Worm (Caenorhabditis elegans) whole organism, L4 larva: Measurements from ENCODE around the gene dnpp-1.

Experiments
- D1046.2 ChIP-seq: fragments of 200-800 bp; sonication (Bioruptor generic); IDR thresholded peaks from 2 replicates; pipeline ENCODE4 v1.3.6; 2022; ENCODE audit warnings: missing genetic modification characterization, missing compliant biosample characterization
- F10B5.3 ChIP-seq: sonication (generic microtip); optimal IDR thresholded peaks from 2 replicates; lab custom pipeline; 2016; ENCODE audit warnings: mild to moderate bottlenecking, missing genetic modification characterization, missing compliant biosample characterization
- F37D6.2 ChIP-seq: sonication (generic microtip); optimal IDR thresholded peaks from 2 replicates; lab custom pipeline; 2016; ENCODE audit warnings: mild to moderate bottlenecking, missing genetic modification characterization, missing compliant biosample characterization
- T20F7.1 ChIP-seq: fragments of 200-800 bp; sonication (Bioruptor generic); optimal IDR thresholded peaks from 2 replicates; lab custom pipeline; 2018; ENCODE audit warnings: mild to moderate bottlenecking, missing genetic modification characterization, missing compliant biosample characterization
- T26A8.4 ChIP-seq: fragments of 200-800 bp; sonication (Bioruptor generic); IDR thresholded peaks from 2 replicates; pipeline ENCODE4 v1.3.6; 2022; ENCODE audit warnings: missing genetic modification characterization, missing compliant biosample characterization
- Y105C5A.15 ChIP-seq: fragments of 200-800 bp; sonication (Bioruptor generic); IDR thresholded peaks from 2 replicates; pipeline ENCODE4 v1.3.6; 2022; ENCODE audit warnings: missing genetic modification characterization, missing compliant biosample characterization
- Y48G9A.11 ChIP-seq: fragments of 200-800 bp; sonication (Bioruptor generic); IDR thresholded peaks from 2 replicates; pipeline ENCODE4 v1.3.6; 2022; ENCODE audit warnings: missing genetic modification reagents, missing genetic modification characterization, missing compliant biosample characterization
- Y5F2A.4 ChIP-seq: fragments of 200-800 bp; sonication (Bioruptor generic); optimal IDR thresholded peaks from 2 replicates; lab custom pipeline; 2018; ENCODE audit warnings: mild to moderate bottlenecking, missing genetic modification characterization, missing compliant biosample characterization
- Y75B8A.6 ChIP-seq: fragments of 200-800 bp; sonication (Bioruptor generic); IDR thresholded peaks from 2 replicates; pipeline ENCODE4 v1.3.6; 2022; ENCODE audit warnings: missing genetic modification reagents, missing genetic modification characterization, missing compliant biosample characterization
- ZK337.2 ChIP-seq: fragments of 200-800 bp; sonication (Bioruptor generic); IDR thresholded peaks from 2 replicates; pipeline ENCODE4 v1.3.6; 2022; ENCODE audit warnings: missing genetic modification reagents, missing genetic modification characterization, missing compliant biosample characterization
- ZK546.5 ChIP-seq, 2 experiments: sonication (generic microtip); optimal IDR thresholded peaks; 2 replicates each; lab custom pipeline; 2017; ENCODE audit warnings: missing biosample characterization in 2 of 2, missing genetic modification characterization in 2 of 2
- aha-1 ChIP-seq: fragments of 150-350 bp; peaks from one replicate; lab custom pipeline; 2014; ENCODE audit warnings: missing biosample characterization, missing genetic modification characterization
- aly-2 ChIP-seq: sonication (generic microtip); optimal IDR thresholded peaks from 2 replicates; lab custom pipeline; 2018; ENCODE audit warnings: missing biosample characterization, missing genetic modification characterization
- attf-4 ChIP-seq: sonication (generic microtip); optimal IDR thresholded peaks from 3 replicates; lab custom pipeline; 2017; ENCODE audit warnings: missing biosample characterization, missing genetic modification characterization
- ceh-28 ChIP-seq: fragments of 150-350 bp; optimal IDR thresholded peaks from 2 replicates; lab custom pipeline; 2014; ENCODE audit warnings: missing biosample characterization, missing genetic modification reagents, missing genetic modification characterization
- ceh-32 ChIP-seq: sonication (generic microtip); optimal IDR thresholded peaks from 2 replicates; lab custom pipeline; 2016; ENCODE audit warnings: mild to moderate bottlenecking, missing genetic modification characterization, missing compliant biosample characterization; ENCODE audit not compliant: poor library complexity
- ceh-82 ChIP-seq: sonication (generic microtip); optimal IDR thresholded peaks from 2 replicates; lab custom pipeline; 2017; ENCODE audit warnings: missing biosample characterization, missing genetic modification characterization
- daf-16 ChIP-seq, 3 experiments: sonication (generic microtip); optimal IDR thresholded peaks; 2 replicates each; lab custom pipeline; 2016 to 2017; ENCODE audit warnings: missing genetic modification characterization in 3 of 3, missing genetic modification reagents in 3 of 3, mild to moderate bottlenecking in 2 of 3, missing compliant biosample characterization in 2 of 3, missing biosample characterization in 1 of 3, moderate library complexity in 1 of 3
- dpl-1 ChIP-seq: fragments of 150-350 bp; optimal IDR thresholded peaks from 2 replicates; lab custom pipeline; 2014; ENCODE audit warnings: missing biosample characterization, missing genetic modification reagents, missing genetic modification characterization
- egl-27 ChIP-seq: sonication (generic microtip); optimal IDR thresholded peaks from 3 replicates; lab custom pipeline; 2017; ENCODE audit warnings: missing biosample characterization, missing genetic modification reagents, missing genetic modification characterization
- egl-43 ChIP-seq: fragments of 200-800 bp; sonication (Bioruptor generic); IDR thresholded peaks from 2 replicates; pipeline ENCODE4 v1.3.6; 2022; ENCODE audit warnings: missing genetic modification reagents, missing genetic modification characterization, missing compliant biosample characterization
- fkh-10 ChIP-seq: fragments of 150-350 bp; optimal IDR thresholded peaks from 2 replicates; lab custom pipeline; 2014; ENCODE audit warnings: missing biosample characterization, missing genetic modification reagents, missing genetic modification characterization
- fos-1 ChIP-seq: fragments of 150-350 bp; optimal IDR thresholded peaks from 2 replicates; lab custom pipeline; 2014; ENCODE audit warnings: missing biosample characterization, missing genetic modification characterization
- hlh-30 ChIP-seq: sonication (generic microtip); optimal IDR thresholded peaks from 2 replicates; lab custom pipeline; 2017; ENCODE audit warnings: antibody characterized with exemption, mild to moderate bottlenecking, missing genetic modification characterization, missing compliant biosample characterization; ENCODE audit not compliant: insufficient read depth
- lin-13 ChIP-seq: fragments of 150-350 bp; optimal IDR thresholded peaks from 2 replicates; lab custom pipeline; 2014; ENCODE audit warnings: missing biosample characterization, missing genetic modification reagents, missing genetic modification characterization
- lin-39 ChIP-seq: fragments of 150-350 bp; optimal IDR thresholded peaks from 2 replicates; lab custom pipeline; 2014; ENCODE audit warnings: missing biosample characterization, missing genetic modification reagents, missing genetic modification characterization
- lsy-2 ChIP-seq, 2 experiments: fragments of 150-350 bp in 1 of 2; sonication (generic microtip) in 1 of 2; optimal IDR thresholded peaks; 2 replicates each; lab custom pipeline; 2014 to 2017; ENCODE audit warnings: missing biosample characterization in 2 of 2, missing genetic modification characterization in 2 of 2
- madf-5 ChIP-seq, 2 experiments: fragments of 200-800 bp; sonication (Bioruptor generic); IDR thresholded peaks; 2 replicates each; pipeline ENCODE4 v1.3.6; 2022; ENCODE audit warnings: missing compliant biosample characterization in 2 of 2, missing genetic modification characterization in 2 of 2
- madf-9 ChIP-seq: fragments of 200-800 bp; sonication (Bioruptor generic); conservative IDR thresholded peaks from 2 replicates; pipeline ENCODE4 v1.3.6; 2022; ENCODE audit warnings: missing genetic modification reagents, missing genetic modification characterization, missing compliant biosample characterization
- mdl-1 ChIP-seq, 2 experiments: fragments of 150-350 bp in 1 of 2; sonication (generic microtip) in 1 of 2; optimal IDR thresholded peaks; 2 replicates each; lab custom pipeline; 2014 to 2017; ENCODE audit warnings: missing biosample characterization in 2 of 2, missing genetic modification characterization in 2 of 2
- mep-1 ChIP-seq: fragments of 150-350 bp; sonication (generic microtip); optimal IDR thresholded peaks from 3 replicates; lab custom pipeline; 2014; ENCODE audit warnings: missing biosample characterization, missing genetic modification characterization
- mxl-2 ChIP-seq: fragments of 200-800 bp; sonication (Bioruptor generic); conservative IDR thresholded peaks from 2 replicates; pipeline ENCODE4 v1.3.6; 2022; ENCODE audit warnings: missing genetic modification reagents, missing genetic modification characterization, missing compliant biosample characterization
- nhr-102 ChIP-seq: sonication (generic microtip); optimal IDR thresholded peaks from 2 replicates; lab custom pipeline; 2016; ENCODE audit warnings: mild to moderate bottlenecking, missing genetic modification characterization, moderate library complexity, missing compliant biosample characterization
- nhr-11 ChIP-seq: fragments of 150-350 bp; optimal IDR thresholded peaks from 2 replicates; lab custom pipeline; 2014; ENCODE audit warnings: missing biosample characterization, missing genetic modification characterization
- nhr-6 ChIP-seq: fragments of 150-350 bp; optimal IDR thresholded peaks from 2 replicates; lab custom pipeline; 2014; ENCODE audit warnings: missing biosample characterization, missing genetic modification characterization
- php-3 ChIP-seq: fragments of 200-800 bp; sonication (Bioruptor generic); IDR thresholded peaks from 2 replicates; pipeline ENCODE4 v1.3.6; 2022; ENCODE audit warnings: missing genetic modification reagents, missing genetic modification characterization, missing compliant biosample characterization
- pqm-1 ChIP-seq: sonication (generic microtip); optimal IDR thresholded peaks from 2 replicates; lab custom pipeline; 2017; ENCODE audit warnings: missing biosample characterization, missing genetic modification characterization
- set-16 ChIP-seq: fragments of 200-800 bp; sonication (Bioruptor generic); IDR thresholded peaks from 2 replicates; pipeline ENCODE4 v1.3.6; 2022; ENCODE audit warnings: missing genetic modification reagents, missing genetic modification characterization, missing compliant biosample characterization
- snpc-1.2 ChIP-seq: fragments of 200-800 bp; sonication (Bioruptor generic); IDR thresholded peaks from 2 replicates; pipeline ENCODE4 v1.3.6; 2022; ENCODE audit warnings: missing genetic modification reagents, missing genetic modification characterization, missing compliant biosample characterization
- snpc-4 ChIP-seq: fragments of 150-350 bp; optimal IDR thresholded peaks from 2 replicates; lab custom pipeline; 2014; ENCODE audit warnings: missing biosample characterization, missing genetic modification characterization
- tag-97 ChIP-seq: fragments of 200-800 bp; sonication (Bioruptor generic); IDR thresholded peaks from 2 replicates; pipeline ENCODE4 v1.3.6; 2022; ENCODE audit warnings: missing genetic modification characterization, missing compliant biosample characterization
- unc-62 ChIP-seq, 3 experiments: fragments of 150-350 bp in 1 of 3; sonication (generic microtip); optimal IDR thresholded peaks in 2 of 3; peaks in 1 of 3; 1 replicate in 1 of 3; 2 replicates in 2 of 3; lab custom pipeline; 2014 to 2017; ENCODE audit warnings: missing biosample characterization in 3 of 3, missing genetic modification characterization in 3 of 3, missing genetic modification reagents in 3 of 3, missing genotype in 1 of 3
- zag-1 ChIP-seq: fragments of 150-350 bp; optimal IDR thresholded peaks from 2 replicates; lab custom pipeline; 2014; ENCODE audit warnings: missing biosample characterization, missing genetic modification characterization
- zfp-2 ChIP-seq: sonication (generic microtip); optimal IDR thresholded peaks from 2 replicates; lab custom pipeline; 2016; ENCODE audit warnings: mild to moderate bottlenecking, missing genetic modification characterization, missing compliant biosample characterization
- zfp-3 ChIP-seq: fragments of 200-800 bp; sonication (Bioruptor generic); conservative IDR thresholded peaks from 2 replicates; pipeline ENCODE4 v1.3.6; 2022; ENCODE audit warnings: missing genetic modification reagents, missing genetic modification characterization, missing compliant biosample characterization
- zip-11 ChIP-seq: fragments of 200-800 bp; sonication (Bioruptor generic); IDR thresholded peaks from 2 replicates; pipeline ENCODE4 v1.3.6; 2022; ENCODE audit warnings: missing genetic modification characterization, missing compliant biosample characterization
- ztf-7 ChIP-seq: fragments of 150-350 bp; optimal IDR thresholded peaks from 2 replicates; lab custom pipeline; 2014; ENCODE audit warnings: missing biosample characterization, missing genetic modification characterization

Gene dnpp-1

DNA sequence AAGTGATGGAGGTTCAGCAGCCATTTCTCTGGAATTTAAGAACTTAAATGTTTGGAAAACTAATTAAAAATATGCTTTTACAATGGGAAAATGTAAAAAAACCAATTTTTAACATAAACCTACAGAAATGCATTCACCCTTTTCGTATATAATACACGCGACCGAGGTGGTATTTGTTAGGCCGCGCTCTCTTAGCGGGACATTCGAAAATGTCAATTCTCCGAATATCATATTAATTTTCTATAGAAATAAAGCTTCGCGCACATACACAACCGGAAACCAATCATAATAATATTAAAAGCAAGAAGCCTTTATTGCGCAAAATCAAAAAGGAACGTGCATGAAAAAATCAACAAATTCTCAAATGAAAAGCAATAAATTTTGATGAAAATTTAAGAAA is 10.4 kb downstream of the dnpp-1 start, which contains the start of gene ddx-23 (continued):
- TF ChIP-seq Y75B8A.6 (GFP tag; lab: Robert Waterston, UW), result no peak
- 0 out of 2 replicates have a peak, but pooled peaks have one; percentile 56 for TF ChIP-seq Y105C5A.15 (GFP tag; lab: Robert Waterston, UW)
- no peak for TF ChIP-seq ztf-7
- peak; percentile 22 for TF ChIP-seq Y5F2A.4 (GFP tag; lab: Kevin White, UChicago)
- peak; percentile 36 for TF ChIP-seq nhr-102
- TF ChIP-seq mep-1 (tag; lab: Kevin White, UChicago), result peak; percentile 42
- TF ChIP-seq unc-62 (GFP tag; optimal IDR thresholded peaks at IDR 0.05 in 1 of 2; lab: Kevin White, UChicago), result no peak
- no peak for TF ChIP-seq unc-62 (tag; optimal IDR thresholded peaks at IDR 0.05; lab: Kevin White, UChicago)
- TF ChIP-seq snpc-4 (tag; lab: Kevin White, UChicago), result no peak
- TF ChIP-seq nhr-11 (tag; lab: Kevin White, UChicago), result no peak

DNA sequence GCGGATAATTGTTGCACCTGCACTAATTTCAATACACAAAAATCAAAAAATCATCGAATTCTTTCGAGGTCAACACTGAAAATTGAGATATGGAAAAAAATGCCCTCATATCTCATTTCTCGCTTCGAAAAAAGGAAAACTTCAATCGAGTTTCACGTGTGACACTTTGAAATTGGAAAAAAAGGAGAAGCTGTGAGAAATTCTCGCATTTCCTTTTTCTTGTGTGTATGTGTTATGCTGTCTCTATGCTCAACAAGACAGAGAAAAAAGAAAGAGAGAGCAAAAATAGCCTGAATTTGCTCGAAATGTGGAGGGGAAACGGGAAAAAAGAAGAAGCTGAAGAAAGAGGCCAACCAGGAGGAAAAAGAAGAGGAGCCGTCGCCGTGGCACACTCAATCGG is 17.2 kb downstream of the dnpp-1 start:
- TF ChIP-seq madf-9 (GFP tag; lab: Robert Waterston, UW), result no peak
- TF ChIP-seq pqm-1 (tag; lab: Kevin White, UChicago), result no peak
- TF ChIP-seq zag-1 (tag; lab: Kevin White, UChicago), result no peak
- peak in 1 of 2 experiments; percentile 20 for TF ChIP-seq mdl-1 (tag; optimal IDR thresholded peaks at IDR 0.05; lab: Kevin White, UChicago)
- TF ChIP-seq fkh-10 (GFP tag; lab: Kevin White, UChicago), result peak; percentile 63
- peak in 1 of 2 experiments; percentile 21 for TF ChIP-seq lsy-2 (tag; optimal IDR thresholded peaks at IDR 0.05; lab: Kevin White, UChicago)
- TF ChIP-seq hlh-30 (tag; lab: Kevin White, UChicago), result peak; percentile 4
- no peak for TF ChIP-seq snpc-1.2
- TF ChIP-seq ZK546.5 (tag; optimal IDR thresholded peaks at IDR 0.05; lab: Kevin White, UChicago), result no peak
- TF ChIP-seq fos-1 (tag; lab: Kevin White, UChicago), result no peak
- no peak for TF ChIP-seq nhr-11 (tag; lab: Kevin White, UChicago)
- TF ChIP-seq zfp-2 (tag; lab: Kevin White, UChicago), result no peak
- TF ChIP-seq Y105C5A.15 (GFP tag; lab: Robert Waterston, UW), result no peak
- TF ChIP-seq madf-5 (GFP tag; IDR thresholded peaks at IDR 0.05; lab: Robert Waterston, UW), result no peak
- TF ChIP-seq tag-97 (GFP tag; lab: Robert Waterston, UW), result no peak
- TF ChIP-seq set-16 (GFP tag; lab: Robert Waterston, UW), result peak; percentile 10; the same call in 1 of the 2 replicates
- TF ChIP-seq aha-1 (tag; lab: Kevin White, UChicago), result peak; percentile 7
- no peak for TF ChIP-seq T26A8.4
- no peak for TF ChIP-seq ceh-28

DNA sequence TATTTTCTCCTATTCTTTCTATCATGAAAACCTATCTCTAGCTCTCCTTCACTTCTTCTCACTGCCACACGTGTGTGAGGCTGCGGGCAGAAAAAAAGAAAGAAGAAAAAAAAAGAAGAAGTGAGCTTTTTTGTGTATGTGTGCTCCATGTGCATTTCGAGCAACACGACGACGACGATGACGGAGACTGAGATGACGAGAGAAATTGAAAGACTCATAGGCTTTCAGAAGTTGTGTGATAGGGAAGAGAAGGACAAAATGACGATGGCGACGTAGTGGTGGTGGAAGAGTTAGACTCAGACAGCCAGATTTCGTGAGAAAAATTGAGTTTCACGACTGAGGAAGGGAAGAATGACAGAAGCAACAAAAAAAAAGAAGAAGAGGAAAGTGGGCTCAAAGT is 18.1 kb downstream of the dnpp-1 start:
- TF ChIP-seq mxl-2 (GFP tag; lab: Robert Waterston, UW) (no peak), nhr-6 (tag; lab: Kevin White, UChicago) (no peak), unc-62 (GFP tag; optimal IDR thresholded peaks at IDR 0.05 in 1 of 2; lab: Kevin White, UChicago) (peak in 1 of 2 experiments; percentile 91), unc-62 (tag; optimal IDR thresholded peaks at IDR 0.05; lab: Kevin White, UChicago) (no peak), nhr-102 (no peak), lin-39 (tag; lab: Kevin White, UChicago) (no peak), ceh-82 (no peak), D1046.2 (GFP tag; lab: Robert Waterston, UW) (no peak), Y75B8A.6 (GFP tag; lab: Robert Waterston, UW) (no peak), lin-13 (no peak), zip-11 (GFP tag; lab: Robert Waterston, UW) (no peak), php-3 (no peak), F10B5.3 (tag; lab: Kevin White, UChicago) (no peak), fos-1 (tag; lab: Kevin White, UChicago) (no peak), Y48G9A.11 (no peak), daf-16 (GFP tag; optimal IDR thresholded peaks at IDR 0.05; lab: Kevin White, UChicago) (no peak), daf-16 (tag; optimal IDR thresholded peaks at IDR 0.05; lab: Kevin White, UChicago) (no peak), egl-43 (GFP tag; lab: Robert Waterston, UW) (no peak), T20F7.1 (GFP tag; lab: Kevin White, UChicago) (no peak), ceh-32 (no peak), attf-4 (tag; lab: Kevin White, UChicago) (no peak), F37D6.2 (peak; percentile 65), dpl-1 (GFP tag; lab: Kevin White, UChicago) (peak; percentile 27), aly-2 (tag; lab: Kevin White, UChicago) (no peak), ZK546.5 (tag; optimal IDR thresholded peaks at IDR 0.05; lab: Kevin White, UChicago) (no peak), zfp-3 (GFP tag; lab: Robert Waterston, UW) (no peak), tag-97 (GFP tag; lab: Robert Waterston, UW) (no peak), ZK337.2 (GFP tag; lab: Robert Waterston, UW) (no peak), set-16 (GFP tag; lab: Robert Waterston, UW) (no peak; the same call in 1 of the 2 replicates), egl-27 (no peak)
